Worm (Caenorhabditis elegans): ENCODE results near the gene pzf-1.
"Not testable (repeated sequence)": the region's sequence is repeated elsewhere in the genome, so short reads cannot be mapped to it uniquely, and the experiment has no call there.

DNA sequence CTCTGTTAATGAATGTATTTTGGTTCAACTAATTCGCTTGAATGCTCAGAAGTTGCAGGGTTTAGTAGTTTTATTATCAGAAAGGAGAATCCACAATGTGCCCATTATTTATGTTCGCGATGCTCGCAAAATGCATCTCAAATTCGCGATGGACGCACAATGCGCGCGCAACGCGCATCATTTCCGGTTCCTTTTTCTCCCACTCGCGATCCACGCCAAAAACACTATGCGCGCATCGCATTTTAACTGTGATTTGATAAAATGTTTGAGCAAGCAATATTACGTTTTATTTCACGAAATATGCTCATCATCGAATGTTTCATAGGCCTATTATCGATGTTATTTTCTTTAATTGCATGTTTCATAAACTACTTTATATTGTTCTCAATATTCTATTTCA lies 1.7 kb upstream of the pzf-1 start, which contains the start of gene srbc-77:
- TF ChIP-seq tbx-2 (tag; optimal IDR thresholded peaks at IDR 0.05); hlh-8 (tag; optimal IDR thresholded peaks at IDR 0.05); pax-1 (tag; optimal IDR thresholded peaks at IDR 0.05); ama-1 (optimal IDR thresholded peaks at IDR 0.05); elt-2 (tag; optimal IDR thresholded peaks at IDR 0.05); zip-5 (tag; optimal IDR thresholded peaks at IDR 0.05); C08G9.2 (tag; optimal IDR thresholded peaks at IDR 0.05); pha-4 (tag; optimal IDR thresholded peaks at IDR 0.05); ref-2 (tag; optimal IDR thresholded peaks at IDR 0.05); ceh-34 (tag; optimal IDR thresholded peaks at IDR 0.05); lin-11 (tag; optimal IDR thresholded peaks at IDR 0.05); hlh-15 (tag; optimal IDR thresholded peaks at IDR 0.05); pqm-1 (tag; optimal IDR thresholded peaks at IDR 0.05); unc-3 (GFP tag; conservative IDR thresholded peaks at IDR 0.05); unc-3 (tag; optimal IDR thresholded peaks at IDR 0.05): not testable (repeated sequence)

Measured in whole organism, late embryonic.